Worm (Caenorhabditis elegans) whole organism, midembryonic: ENCODE measurements around the gene F47G3.1.

ENCODE experiments used
- T22C8.4 ChIP-seq: fragments of 200-800 bp; sonication (Bioruptor generic); IDR thresholded peaks from 2 replicates; pipeline ENCODE4 v1.3.6; 2022; ENCODE audit warnings: missing genetic modification characterization, missing compliant biosample characterization
- cog-1 ChIP-seq: sonication (generic microtip); optimal IDR thresholded peaks from 2 replicates; lab custom pipeline; 2016; ENCODE audit warnings: missing genetic modification characterization, missing compliant biosample characterization
- flt-1 ChIP-seq: fragments of 200-800 bp; sonication (Bioruptor generic); IDR thresholded peaks from 2 replicates; pipeline ENCODE4 v1.3.6; 2022; ENCODE audit warnings: missing genetic modification characterization, missing compliant biosample characterization
- klf-2 ChIP-seq: fragments of 200-800 bp; sonication (Bioruptor generic); conservative IDR thresholded peaks from 2 replicates; pipeline ENCODE4 v1.3.6; 2022; ENCODE audit warnings: missing genetic modification reagents, missing genetic modification characterization, missing compliant biosample characterization
- med-1 ChIP-seq: sonication (generic microtip); optimal IDR thresholded peaks from 2 replicates; lab custom pipeline; 2017; ENCODE audit warnings: missing genetic modification characterization, mild to moderate bottlenecking, missing compliant biosample characterization, antibody characterized with exemption, missing genetic modification reagents; ENCODE audit not compliant: insufficient read depth
- ref-1 ChIP-seq: fragments of 200-800 bp; sonication (Bioruptor generic); conservative IDR thresholded peaks from 2 replicates; pipeline ENCODE4 v1.3.6; 2022; ENCODE audit warnings: missing genetic modification reagents, missing genetic modification characterization, missing compliant biosample characterization
- tab-1 ChIP-seq: fragments of 200-800 bp; sonication (Bioruptor generic); IDR thresholded peaks from 2 replicates; pipeline ENCODE4 v1.3.6; 2022; ENCODE audit warnings: missing genetic modification characterization, missing compliant biosample characterization
- ztf-23 ChIP-seq: fragments of 200-800 bp; sonication (Bioruptor generic); IDR thresholded peaks from 2 replicates; pipeline ENCODE4 v1.3.6; 2022; ENCODE audit warnings: missing genetic modification reagents, missing genetic modification characterization, missing compliant biosample characterization
- ztf-29 ChIP-seq: fragments of 200-800 bp; sonication (Bioruptor generic); IDR thresholded peaks from 2 replicates; pipeline ENCODE4 v1.3.6; 2022; ENCODE audit warnings: missing genetic modification reagents, missing genetic modification characterization, missing compliant biosample characterization

F47G3.1 gene

DNA sequence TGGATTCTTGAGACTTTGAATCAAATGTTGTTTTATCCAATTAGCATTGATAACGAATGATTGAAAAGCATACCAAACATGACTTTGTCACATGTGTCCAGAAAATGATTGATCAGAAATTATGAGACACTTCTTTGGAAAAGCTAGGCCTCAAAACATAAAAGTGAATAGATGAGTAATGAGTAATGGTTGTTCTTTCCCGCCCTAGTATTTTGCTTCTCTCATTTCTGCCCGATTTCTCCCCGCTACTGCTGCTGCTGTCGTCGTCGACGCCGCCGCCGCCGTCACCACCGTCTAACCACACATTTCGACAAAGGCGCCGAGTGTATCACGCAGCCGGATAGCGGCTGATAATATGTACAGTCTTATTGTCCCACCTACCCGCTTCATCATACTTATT lies at the start of gene F47G3.1:
TSS of gene F47G3.1 (plus strand) at position 301 of the 400 bp plus-strand sequence.
- TF ChIP-seq flt-1 (GFP tag; lab: Robert Waterston, UW) = no peak
- no peak for TF ChIP-seq cog-1 (tag; lab: Kevin White, UChicago)
- TF ChIP-seq ztf-23 (GFP tag; lab: Robert Waterston, UW) = no peak
- TF ChIP-seq ztf-29 = no peak
- TF ChIP-seq klf-2 (GFP tag; lab: Robert Waterston, UW) = no peak
- TF ChIP-seq tab-1 = no peak
- TF ChIP-seq T22C8.4 (GFP tag; lab: Robert Waterston, UW) = no peak
- no peak for TF ChIP-seq ref-1 (GFP tag; lab: Robert Waterston, UW)
- TF ChIP-seq med-1 (GFP tag; lab: Kevin White, UChicago) = no peak

DNA sequence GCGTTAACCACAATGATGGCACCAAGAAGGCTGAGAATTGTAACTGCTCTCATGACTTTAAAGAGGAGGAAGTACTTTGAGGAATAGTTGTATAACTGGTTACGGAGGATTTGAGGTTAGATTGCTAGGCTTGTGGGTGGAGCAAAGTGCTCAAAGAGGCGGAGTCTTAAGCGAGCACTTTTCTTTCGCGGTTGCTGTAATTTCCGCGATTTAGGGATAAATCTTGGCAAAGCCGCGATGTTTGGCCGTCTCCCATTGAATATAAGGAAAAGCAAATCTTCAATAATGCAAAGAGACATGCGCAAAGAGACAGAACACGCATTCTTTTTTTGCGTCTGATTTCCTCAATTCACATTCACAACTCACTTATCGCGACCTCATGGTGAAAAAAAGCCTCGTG lies 47.3 kb upstream of the F47G3.1 start, which contains the start of gene nlp-45:
TSS of gene nlp-45 (minus strand) at position 101 of the 400 bp plus-strand sequence.
- TF ChIP-seq ref-1 (GFP tag; lab: Robert Waterston, UW) = no peak
- TF ChIP-seq T22C8.4 (GFP tag; lab: Robert Waterston, UW) = no peak
- TF ChIP-seq tab-1 = no peak
- TF ChIP-seq ztf-29 = no peak
- TF ChIP-seq ztf-23 (GFP tag; lab: Robert Waterston, UW) = no peak
- no peak for TF ChIP-seq cog-1 (tag; lab: Kevin White, UChicago)
- no peak for TF ChIP-seq klf-2 (GFP tag; lab: Robert Waterston, UW)
- no peak for TF ChIP-seq med-1 (GFP tag; lab: Kevin White, UChicago)
- TF ChIP-seq flt-1 (GFP tag; lab: Robert Waterston, UW) = no peak

DNA sequence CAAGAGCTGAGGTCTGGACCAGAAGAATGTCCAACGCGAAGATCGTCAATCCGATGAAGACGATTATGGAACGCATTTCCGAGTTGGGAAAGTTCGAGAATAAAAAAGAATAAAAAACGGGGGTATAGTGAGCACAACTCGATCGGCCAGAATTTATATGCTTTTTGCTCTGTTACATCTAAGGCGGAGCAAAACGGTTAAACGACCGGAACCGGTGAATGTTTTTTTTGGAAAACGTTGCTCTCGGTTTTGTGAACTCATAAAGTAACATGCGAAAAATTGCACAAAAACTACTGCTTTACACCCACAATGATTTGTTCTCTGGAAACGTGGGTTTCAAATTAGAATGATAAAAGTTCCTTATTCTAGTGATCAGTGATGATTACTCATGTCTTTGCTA lies 43.6 kb upstream of the F47G3.1 start, which contains the start of gene nlp-22:
TSS of gene nlp-22 (minus strand) at position 101 of the 400 bp plus-strand sequence.
- TF ChIP-seq klf-2 (GFP tag; lab: Robert Waterston, UW) (no peak), ztf-29 (no peak), ref-1 (GFP tag; lab: Robert Waterston, UW) (no peak), T22C8.4 (GFP tag; lab: Robert Waterston, UW) (no peak)

DNA sequence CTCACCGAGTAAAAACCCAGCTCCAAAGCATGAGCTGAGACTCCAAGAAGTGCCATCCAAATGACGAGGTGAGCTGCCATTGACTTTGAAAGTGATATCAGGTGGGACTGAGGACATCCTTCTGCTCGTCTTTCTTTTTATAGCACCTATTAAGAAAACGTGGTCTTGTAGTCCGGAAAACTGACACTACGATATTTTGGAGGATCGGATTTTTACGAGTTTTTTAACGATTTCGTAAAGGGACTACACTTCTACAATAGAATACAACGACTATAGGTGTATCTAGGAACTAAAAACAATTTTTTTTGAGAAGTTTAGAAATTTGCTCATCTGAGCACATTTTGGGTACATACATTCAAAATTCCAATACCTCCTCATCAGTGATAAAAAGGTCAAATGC lies 42.7 kb upstream of the F47G3.1 start, which contains the start of gene nlp-23:
TSS of gene nlp-23 (minus strand) at position 101 of the 400 bp plus-strand sequence.
- no peak for TF ChIP-seq ztf-23 (GFP tag; lab: Robert Waterston, UW)
- no peak for TF ChIP-seq cog-1 (tag; lab: Kevin White, UChicago)
- TF ChIP-seq flt-1 (GFP tag; lab: Robert Waterston, UW) = no peak
- TF ChIP-seq T22C8.4 (GFP tag; lab: Robert Waterston, UW) = no peak
- TF ChIP-seq ztf-29 = no peak
- TF ChIP-seq klf-2 (GFP tag; lab: Robert Waterston, UW) = no peak
- TF ChIP-seq ref-1 (GFP tag; lab: Robert Waterston, UW) = no peak
- no peak for TF ChIP-seq med-1 (GFP tag; lab: Kevin White, UChicago)
- TF ChIP-seq tab-1 = no peak

DNA sequence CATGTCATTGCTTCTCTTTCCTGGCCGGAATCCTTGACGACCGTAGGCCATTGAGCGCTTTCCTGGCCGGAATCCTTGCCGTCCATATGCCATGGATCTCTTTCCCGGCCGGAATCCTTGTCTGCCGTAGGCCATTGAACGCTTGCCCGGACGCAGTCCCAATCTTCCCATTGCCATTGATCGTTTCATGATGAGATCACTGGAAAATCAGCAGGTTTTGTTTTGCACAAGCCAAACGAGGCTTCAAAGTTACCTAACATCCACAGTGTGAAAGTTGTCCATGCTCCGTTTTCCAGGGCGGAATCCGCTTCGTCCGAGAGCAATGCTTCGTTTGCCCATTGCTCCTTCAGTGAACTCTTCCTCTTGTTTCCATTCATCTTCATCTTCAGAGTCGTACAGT lies 41.4 kb upstream of the F47G3.1 start:
- TF ChIP-seq med-1 (GFP tag; lab: Kevin White, UChicago) = no peak
- no peak for TF ChIP-seq tab-1
- TF ChIP-seq ref-1 (GFP tag; lab: Robert Waterston, UW) = no peak
- TF ChIP-seq ztf-23 (GFP tag; lab: Robert Waterston, UW) = no peak
- no peak for TF ChIP-seq T22C8.4 (GFP tag; lab: Robert Waterston, UW)
- TF ChIP-seq cog-1 (tag; lab: Kevin White, UChicago) = no peak
- no peak for TF ChIP-seq flt-1 (GFP tag; lab: Robert Waterston, UW)
- TF ChIP-seq ztf-29 = no peak
- TF ChIP-seq klf-2 (GFP tag; lab: Robert Waterston, UW) = no peak

- TF ChIP-seq T22C8.4 (GFP tag; lab: Robert Waterston, UW) (no peak), ztf-29 (no peak), ref-1 (GFP tag; lab: Robert Waterston, UW) (no peak), ztf-23 (GFP tag; lab: Robert Waterston, UW) (no peak), flt-1 (GFP tag; lab: Robert Waterston, UW) (no peak), med-1 (GFP tag; lab: Kevin White, UChicago) (no peak), cog-1 (tag; lab: Kevin White, UChicago) (no peak), tab-1 (no peak), klf-2 (GFP tag; lab: Robert Waterston, UW) (no peak)
Measured at ce11 chrX:2344666-2345065, 40.9 kb upstream of the F47G3.1 start, which contains the start of gene nlp-2. nlp-2 (minus strand) TSS chrX:2344766.

- TF ChIP-seq ztf-29 (no peak), tab-1 (no peak), flt-1 (GFP tag; lab: Robert Waterston, UW) (no peak), T22C8.4 (GFP tag; lab: Robert Waterston, UW) (no peak), med-1 (GFP tag; lab: Kevin White, UChicago) (no peak), ztf-23 (GFP tag; lab: Robert Waterston, UW) (no peak), klf-2 (GFP tag; lab: Robert Waterston, UW) (no peak), cog-1 (tag; lab: Kevin White, UChicago) (no peak), ref-1 (GFP tag; lab: Robert Waterston, UW) (no peak)
Measured at ce11 chrX:2347962-2348361, 37.6 kb upstream of the F47G3.1 start.

ce11 chrX:2352929-2353328 lies 32.6 kb upstream of the F47G3.1 start:
- TF ChIP-seq ztf-29 (no peak), ztf-23 (GFP tag; lab: Robert Waterston, UW) (no peak), klf-2 (GFP tag; lab: Robert Waterston, UW) (no peak), tab-1 (no peak), ref-1 (GFP tag; lab: Robert Waterston, UW) (no peak), cog-1 (tag; lab: Kevin White, UChicago) (no peak)

DNA sequence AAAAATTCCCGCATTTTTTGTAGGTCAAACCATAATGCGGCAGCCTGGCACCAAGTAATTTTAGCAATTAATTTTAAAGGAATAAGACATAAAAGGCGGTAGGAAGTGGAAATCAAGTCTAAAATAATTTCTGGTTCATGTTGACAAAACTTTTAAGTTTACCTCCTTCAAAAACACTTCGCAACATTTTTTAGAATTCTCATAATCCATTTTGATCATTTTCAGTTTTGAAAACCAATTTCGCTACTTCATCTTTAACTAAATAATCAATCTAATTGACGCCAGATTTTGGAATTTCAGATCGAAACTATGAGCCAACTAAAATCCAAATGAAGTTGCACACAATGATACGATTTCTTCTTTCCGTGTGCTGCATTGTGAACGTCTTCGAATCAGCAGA lies 25.8 kb upstream of the F47G3.1 start, which contains the start of gene lgc-40:
TSS of gene lgc-40 (plus strand) at position 301 of the 400 bp plus-strand sequence.
- TF ChIP-seq med-1 (GFP tag; lab: Kevin White, UChicago) (no peak), cog-1 (tag; lab: Kevin White, UChicago) (no peak), ztf-23 (GFP tag; lab: Robert Waterston, UW) (no peak), flt-1 (GFP tag; lab: Robert Waterston, UW) (no peak), ztf-29 (no peak), klf-2 (GFP tag; lab: Robert Waterston, UW) (no peak), tab-1 (no peak), T22C8.4 (GFP tag; lab: Robert Waterston, UW) (no peak)
